Worm (Caenorhabditis elegans) whole organism, late embryonic: ENCODE results near the gene gly-20.

Experiments used
- elt-2 ChIP-seq: sonication (generic microtip); optimal IDR thresholded peaks from 2 replicates; lab custom pipeline; 2016; ENCODE audit warnings: missing genetic modification reagents, missing genetic modification characterization, missing compliant biosample characterization
- nfya-1 ChIP-seq: sonication (generic microtip); optimal IDR thresholded peaks from 2 replicates; lab custom pipeline; 2017; ENCODE audit warnings: missing genetic modification characterization, mild to moderate bottlenecking, missing compliant biosample characterization, antibody characterized with exemption, moderate library complexity
- pha-4 ChIP-seq: fragments of 150-350 bp; optimal IDR thresholded peaks from 2 replicates; lab custom pipeline; 2018; ENCODE audit warnings: missing biosample characterization, missing genetic modification reagents, missing genetic modification characterization
- sox-2 ChIP-seq: fragments of 200-800 bp; sonication (Bioruptor generic); IDR thresholded peaks from 2 replicates; pipeline ENCODE4 v1.3.6; 2022; ENCODE audit warnings: missing genetic modification reagents, missing genetic modification characterization, missing compliant biosample characterization
- unc-42 ChIP-seq: sonication (generic microtip); optimal IDR thresholded peaks from 2 replicates; lab custom pipeline; 2016; ENCODE audit warnings: missing genotype, missing genetic modification characterization, missing compliant biosample characterization

ce11 chrV:11258896-11259295, 23.5 kb upstream of the gly-20 start, which contains the start of gene lgc-36:
- TF ChIP-seq elt-2 (tag; lab: Kevin White, UChicago) (no peak), nfya-1 (tag; lab: Kevin White, UChicago) (no peak), sox-2 (GFP tag; lab: Robert Waterston, UW) (no peak), pha-4 (tag; lab: Kevin White, UChicago) (no peak), unc-42 (no peak)
